Fruit fly (Drosophila melanogaster) whole organism, embryonic: Measurements from ENCODE around the gene ath.
A peak's percentile ranks its signal among the peaks of the same experiment; 100 is the strongest.

Experiments used
- Abd-B ChIP-seq: fragments of 200-800 bp; sonication (Bioruptor generic); optimal IDR thresholded peaks from 2 replicates; lab custom pipeline; 2018; ENCODE audit warnings: missing biosample characterization, mild to moderate bottlenecking, missing genetic modification characterization, moderate library complexity
- Atf6 ChIP-seq: fragments of 200-800 bp; sonication (Bioruptor generic); IDR thresholded peaks from 2 replicates; pipeline ENCODE4 v1.3.6; 2022; ENCODE audit warnings: missing biosample characterization, missing genetic modification characterization
- BtbVII ChIP-seq: fragments of 200-800 bp; sonication (Bioruptor generic); optimal IDR thresholded peaks from 3 replicates; lab custom pipeline; 2017; ENCODE audit warnings: missing biosample characterization, mild to moderate bottlenecking, missing genetic modification characterization
- CG11398 ChIP-seq: fragments of 200-800 bp; sonication (Bioruptor generic); optimal IDR thresholded peaks from 2 replicates; lab custom pipeline; 2016; ENCODE audit warnings: missing biosample characterization, missing genetic modification characterization
- CG1233 ChIP-seq: fragments of 200-800 bp; sonication (Bioruptor generic); optimal IDR thresholded peaks from 4 replicates; lab custom pipeline; 2018; ENCODE audit warnings: missing biosample characterization, mild to moderate bottlenecking, missing genetic modification characterization
- CG12659 ChIP-seq: fragments of 200-800 bp; sonication (Bioruptor generic); optimal IDR thresholded peaks from 3 replicates; lab custom pipeline; 2017; ENCODE audit warnings: mild to moderate bottlenecking, missing biosample characterization, missing genetic modification reagents, missing genetic modification characterization
- CG12942 ChIP-seq: fragments of 200-800 bp; sonication (Bioruptor generic); optimal IDR thresholded peaks from 3 replicates; lab custom pipeline; 2016; ENCODE audit warnings: missing biosample characterization, missing genetic modification characterization
- CG14710 ChIP-seq: fragments of 200-800 bp; sonication (Bioruptor generic); optimal IDR thresholded peaks from 3 replicates; lab custom pipeline; 2019; ENCODE audit warnings: missing biosample characterization, mild to moderate bottlenecking, missing genetic modification characterization, moderate library complexity
- CG1603 ChIP-seq: fragments of 200-800 bp; sonication (Bioruptor generic); optimal IDR thresholded peaks from 2 replicates; lab custom pipeline; 2019; ENCODE audit warnings: missing biosample characterization, mild to moderate bottlenecking, missing genetic modification characterization, moderate library complexity
- CG17186 ChIP-seq: fragments of 200-800 bp; sonication (Bioruptor generic); optimal IDR thresholded peaks from 3 replicates; lab custom pipeline; 2017; ENCODE audit warnings: missing biosample characterization, missing genetic modification reagents, missing genetic modification characterization
- CG17912 ChIP-seq: fragments of 200-800 bp; sonication (Bioruptor generic); optimal IDR thresholded peaks from 2 replicates; lab custom pipeline; 2018; ENCODE audit warnings: missing biosample characterization, mild to moderate bottlenecking, missing genetic modification characterization
- CG18619 ChIP-seq: fragments of 200-800 bp; sonication (Bioruptor generic); optimal IDR thresholded peaks from 3 replicates; lab custom pipeline; 2017; ENCODE audit warnings: missing biosample characterization, mild to moderate bottlenecking, missing genetic modification characterization
- CG2678 ChIP-seq: fragments of 200-800 bp; sonication (Bioruptor generic); optimal IDR thresholded peaks from 3 replicates; lab custom pipeline; 2019; ENCODE audit warnings: missing biosample characterization, mild to moderate bottlenecking, missing genetic modification characterization, moderate library complexity
- CG4424 ChIP-seq: fragments of 200-800 bp; sonication (Bioruptor generic); optimal IDR thresholded peaks from 3 replicates; lab custom pipeline; 2016; ENCODE audit warnings: missing biosample characterization, missing genetic modification characterization
- CG4617 ChIP-seq: fragments of 200-800 bp; sonication (Bioruptor generic); optimal IDR thresholded peaks from 3 replicates; lab custom pipeline; 2016; ENCODE audit warnings: missing biosample characterization, missing genetic modification characterization, borderline replicate concordance
- CG7556 ChIP-seq: fragments of 200-800 bp; sonication (Bioruptor generic); optimal IDR thresholded peaks from 2 replicates; lab custom pipeline; 2017; ENCODE audit warnings: missing biosample characterization, mild to moderate bottlenecking, missing genetic modification characterization
- CG8290 ChIP-seq, 3 experiments: fragments of 200-800 bp; sonication (Bioruptor generic); optimal IDR thresholded peaks; 2 replicates each; lab custom pipeline; 2016 to 2019; ENCODE audit warnings: missing biosample characterization in 3 of 3, missing genetic modification characterization in 3 of 3, mild to moderate bottlenecking in 2 of 3, moderate library complexity in 1 of 3
- CG9876 ChIP-seq: fragments of 200-800 bp; sonication (Bioruptor generic); optimal IDR thresholded peaks from 2 replicates; lab custom pipeline; 2016; ENCODE audit warnings: missing biosample characterization, missing genetic modification characterization
- GATAe ChIP-seq: fragments of 200-800 bp; sonication (Bioruptor generic); conservative IDR thresholded peaks from 2 replicates; pipeline ENCODE4 v1.3.6; 2022; ENCODE audit warnings: missing biosample characterization, missing genetic modification characterization
- Jarid2 ChIP-seq: fragments of 200-800 bp; sonication (Bioruptor generic); optimal IDR thresholded peaks from 3 replicates; lab custom pipeline; 2017; ENCODE audit warnings: mild to moderate bottlenecking, missing biosample characterization, missing genetic modification reagents, missing genetic modification characterization
- Lim3 ChIP-seq: fragments of 200-800 bp; sonication (Bioruptor generic); IDR thresholded peaks from 2 replicates; pipeline ENCODE4 v1.3.6; 2022; ENCODE audit warnings: missing biosample characterization, missing genetic modification characterization
- MBD-R2 ChIP-seq: fragments of 200-800 bp; sonication (Bioruptor generic); IDR thresholded peaks from 2 replicates; pipeline ENCODE4 v1.3.6; 2022; ENCODE audit warnings: missing biosample characterization, missing genetic modification characterization
- Med ChIP-seq: fragments of 200-800 bp; sonication (Bioruptor generic); peaks from one replicate; lab custom pipeline; 2016; ENCODE audit warnings: missing biosample characterization, missing genetic modification characterization, mild to moderate bottlenecking, inconsistent platforms, moderate library complexity
- Pdp1 ChIP-seq, 2 experiments: fragments of 200-800 bp; sonication (Bioruptor generic); optimal IDR thresholded peaks; 3 replicates each; lab custom pipeline; 2016; ENCODE audit warnings: missing biosample characterization in 2 of 2, missing genetic modification characterization in 2 of 2, mild to moderate bottlenecking in 1 of 2, moderate library complexity in 1 of 2
- Ssrp ChIP-seq: fragments of 200-800 bp; sonication (Bioruptor generic); optimal IDR thresholded peaks from 2 replicates; lab custom pipeline; 2018; ENCODE audit warnings: missing biosample characterization, mild to moderate bottlenecking, missing genetic modification characterization, moderate library complexity
- Vsx1 ChIP-seq: fragments of 200-800 bp; sonication (Bioruptor generic); optimal IDR thresholded peaks from 2 replicates; lab custom pipeline; 2017; ENCODE audit warnings: missing biosample characterization, mild to moderate bottlenecking, missing genetic modification characterization, missing genetic modification reagents
- crp ChIP-seq, 2 experiments: fragments of 200-800 bp; sonication (Bioruptor generic); optimal IDR thresholded peaks; 2 replicates in 1 of 2; 3 replicates in 1 of 2; lab custom pipeline; 2017; ENCODE audit warnings: missing biosample characterization in 2 of 2, missing genetic modification characterization in 2 of 2, mild to moderate bottlenecking in 1 of 2, moderate library complexity in 1 of 2
- jumu ChIP-seq: fragments of 200-800 bp; sonication (Bioruptor generic); optimal IDR thresholded peaks from 3 replicates; lab custom pipeline; 2016; ENCODE audit warnings: missing biosample characterization, missing genetic modification characterization
- kah ChIP-seq: fragments of 200-800 bp; sonication (Bioruptor generic); optimal IDR thresholded peaks from 2 replicates; lab custom pipeline; 2018; ENCODE audit warnings: missing biosample characterization, mild to moderate bottlenecking, missing genetic modification characterization
- pan ChIP-seq, 4 experiments: fragments of >200 bp in 3 of 4; fragments of 200-800 bp in 1 of 4; sonication (Bioruptor generic) in 1 of 4; optimal IDR thresholded peaks in 3 of 4; IDR thresholded peaks in 1 of 4; 2 replicates each; pipeline versions ENCODE4 v1.3.6 to Lab custom; 2017 to 2022; ENCODE audit warnings: missing biosample characterization in 2 of 4, missing genetic modification characterization in 2 of 4, mixed read lengths in 1 of 4
- pfk ChIP-seq: fragments of 200-800 bp; sonication (Bioruptor generic); optimal IDR thresholded peaks from 2 replicates; lab custom pipeline; 2018; ENCODE audit warnings: missing biosample characterization, mild to moderate bottlenecking, missing genetic modification characterization, moderate library complexity
- pzg ChIP-seq: fragments of 200-800 bp; sonication (Bioruptor generic); optimal IDR thresholded peaks from 3 replicates; lab custom pipeline; 2018; ENCODE audit warnings: missing biosample characterization, mild to moderate bottlenecking, missing genetic modification characterization, moderate library complexity
- row ChIP-seq: fragments of 200-800 bp; sonication (Bioruptor generic); IDR thresholded peaks from 3 replicates; pipeline ENCODE4 v1.3.6; 2022; ENCODE audit warnings: missing biosample characterization, missing genetic modification characterization
- sd ChIP-seq: fragments of 200-800 bp; sonication (Bioruptor generic); optimal IDR thresholded peaks from 3 replicates; lab custom pipeline; 2018; ENCODE audit warnings: missing biosample characterization, mild to moderate bottlenecking, missing genetic modification characterization, moderate library complexity
- sim ChIP-seq: fragments of 200-800 bp; sonication (Bioruptor generic); IDR thresholded peaks from 2 replicates; pipeline ENCODE4 v1.3.6; 2022; ENCODE audit warnings: missing biosample characterization, missing genetic modification characterization
- sna ChIP-seq: fragments of 200-800 bp; sonication (Bioruptor generic); IDR thresholded peaks from 2 replicates; pipeline ENCODE4 v1.3.6; 2022; ENCODE audit warnings: missing biosample characterization, missing genetic modification characterization; ENCODE audit not compliant: partially characterized antibody
- ssp ChIP-seq: fragments of 200-800 bp; sonication (Bioruptor generic); IDR thresholded peaks from 2 replicates; pipeline ENCODE4 v1.3.6; 2022; ENCODE audit warnings: missing biosample characterization, missing genetic modification characterization
- stwl ChIP-seq: fragments of 200-800 bp; sonication (Bioruptor generic); optimal IDR thresholded peaks from 3 replicates; lab custom pipeline; 2018; ENCODE audit warnings: missing biosample characterization, mild to moderate bottlenecking, missing genetic modification characterization, moderate library complexity
- tll ChIP-seq, 2 experiments: fragments of 200-800 bp in 1 of 2; fragments of >200 bp in 1 of 2; sonication (Bioruptor generic) in 1 of 2; optimal IDR thresholded peaks; 2 replicates each; lab custom pipeline; 2017 to 2019; ENCODE audit warnings: missing biosample characterization in 2 of 2, missing genetic modification characterization in 2 of 2, mild to moderate bottlenecking in 1 of 2, moderate library complexity in 1 of 2
- toy ChIP-seq: fragments of 200-800 bp; sonication (Bioruptor generic); IDR thresholded peaks from 2 replicates; pipeline ENCODE4 v1.3.6; 2022; ENCODE audit warnings: missing biosample characterization, missing genetic modification characterization
- unc-4 ChIP-seq: fragments of 200-800 bp; sonication (Bioruptor generic); IDR thresholded peaks from 2 replicates; pipeline ENCODE4 v1.3.6; 2022; ENCODE audit warnings: missing biosample characterization, missing genetic modification characterization; ENCODE audit not compliant: partially characterized antibody
- vfl ChIP-seq: fragments of 200-800 bp; sonication (Bioruptor generic); optimal IDR thresholded peaks from 2 replicates; lab custom pipeline; 2016; ENCODE audit warnings: missing biosample characterization, missing genetic modification characterization

The ath gene

DNA sequence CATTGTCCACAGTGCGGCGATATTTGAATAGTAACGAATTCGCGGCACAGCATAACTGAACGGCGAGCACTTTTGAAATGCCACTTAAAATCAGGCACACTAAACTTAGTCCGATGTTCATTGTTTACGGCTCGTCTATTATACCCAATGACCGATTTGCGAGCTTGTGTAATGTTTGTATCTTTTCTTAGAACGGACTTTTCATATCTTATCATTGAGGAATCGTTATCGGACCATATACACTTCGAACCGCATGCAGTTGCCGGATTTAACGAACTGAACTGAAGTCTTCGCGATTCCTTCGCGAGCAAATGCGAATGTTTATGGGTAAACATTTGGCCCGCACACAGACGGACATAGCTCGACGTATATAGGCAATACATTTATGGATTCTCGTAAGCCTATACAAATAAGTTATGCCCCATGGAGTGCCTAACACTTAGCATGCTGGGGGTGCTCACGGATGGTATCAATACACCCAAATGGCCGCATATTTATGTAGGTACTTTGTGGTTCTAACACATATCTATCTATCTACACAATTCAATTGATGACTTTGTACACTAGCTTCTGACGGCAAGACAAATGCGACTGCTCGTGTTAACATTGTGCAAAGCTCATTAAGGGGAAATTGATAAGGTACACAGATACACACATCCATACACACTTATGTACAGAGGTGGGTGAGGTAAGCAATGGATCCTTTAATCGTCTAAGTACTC, 26.9 kb downstream of the ath start, which contains the start of gene mthl15 (continued):
- TF ChIP-seq jumu (GFP tag; lab: Kevin White, UChicago) (no peak), tll (GFP tag; optimal IDR thresholded peaks at IDR 0.05; lab: Kevin White, UChicago) (peak in 1 of 2 experiments; percentile 26), Atf6 (peak; percentile 41; the same call in 1 of the 2 replicates)

DNA sequence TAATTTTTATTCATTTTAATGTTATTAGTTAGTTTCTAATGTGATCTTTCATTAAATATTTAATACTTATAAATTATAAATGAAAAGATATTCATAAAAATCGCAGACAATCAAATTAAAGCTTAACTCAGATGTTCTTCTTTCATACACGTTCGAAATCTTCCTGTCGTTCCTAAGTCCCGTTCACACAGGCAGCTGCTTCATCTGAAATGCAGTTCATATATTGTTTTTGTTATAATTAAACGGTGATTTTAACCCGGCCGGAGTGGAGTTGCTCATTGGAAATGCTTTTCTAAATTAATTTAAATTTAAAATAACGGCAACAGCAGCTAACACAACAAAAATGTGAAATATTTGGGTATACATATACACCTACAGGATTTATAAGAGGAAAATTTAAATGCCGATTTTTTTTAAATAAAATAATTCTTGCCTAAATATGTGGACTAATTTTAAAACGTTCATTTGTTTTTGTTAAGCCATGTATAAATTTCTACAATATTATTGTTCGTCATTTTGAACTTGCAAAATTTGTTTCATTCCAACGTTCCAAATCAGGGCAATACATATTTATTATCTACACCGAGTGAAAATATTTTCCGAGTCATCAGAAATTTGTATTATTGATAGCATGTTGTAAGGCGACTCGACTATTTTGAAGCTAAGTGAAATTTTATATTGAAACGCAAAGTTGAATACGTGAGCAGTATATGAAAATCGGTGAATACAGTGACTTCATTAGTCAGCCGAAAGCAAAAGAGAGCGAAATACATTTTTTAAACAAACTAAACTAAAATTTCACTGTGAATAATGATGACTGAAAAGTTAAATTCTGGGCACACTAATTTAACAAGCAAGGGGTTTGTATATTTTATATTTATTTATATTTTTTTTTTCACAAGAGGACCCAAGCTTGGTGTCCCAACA, 28.0 kb downstream of the ath start, which contains the start of gene me31B:
TSS of gene me31B (plus strand) at position 616 of the 927 bp plus-strand sequence.
- TF ChIP-seq GATAe (GFP tag; lab: Robert Waterston, UW), result no peak
- no peak for TF ChIP-seq Vsx1 (GFP tag; lab: Kevin White, UChicago)
- TF ChIP-seq MBD-R2 (GFP tag; lab: Robert Waterston, UW), result 0 out of 2 replicates have a peak, but pooled peaks have one; percentile 12
- TF ChIP-seq pzg (GFP tag; lab: Kevin White, UChicago), result peak; percentile 40
- peak; percentile 27 for TF ChIP-seq Med
- TF ChIP-seq CG12942 (GFP tag; lab: Kevin White, UChicago), result peak; percentile 38
- TF ChIP-seq CG14710 (tag; lab: Kevin White, UChicago), result peak; percentile 33
- no peak for TF ChIP-seq CG7556 (GFP tag; lab: Kevin White, UChicago)
- TF ChIP-seq CG12659, result peak; percentile 49
- TF ChIP-seq Lim3 (GFP tag; lab: Robert Waterston, UW), result no peak
- TF ChIP-seq pfk (GFP tag; lab: Kevin White, UChicago), result peak; percentile 90
- peak; percentile 75; the same call in 2 of the 3 replicates for TF ChIP-seq row (GFP tag; lab: Robert Waterston, UW)
- TF ChIP-seq CG4424 (GFP tag; lab: Kevin White, UChicago), result no peak
- peak; percentile 15 for TF ChIP-seq sd (tag; lab: Kevin White, UChicago)
- no peak for TF ChIP-seq sim (GFP tag; lab: Robert Waterston, UW)
- no peak for TF ChIP-seq toy
- TF ChIP-seq kah (GFP tag; lab: Kevin White, UChicago), result no peak
- TF ChIP-seq CG1603 (tag; lab: Kevin White, UChicago), result peak; percentile 99
- no peak for TF ChIP-seq CG18619 (GFP tag; lab: Kevin White, UChicago)
- peak; percentile 88 for TF ChIP-seq ssp
- peak in 1 of 2 experiments; percentile 15 for TF ChIP-seq Pdp1 (GFP tag; optimal IDR thresholded peaks at IDR 0.05; lab: Kevin White, UChicago)
- TF ChIP-seq CG17186 (GFP tag; lab: Kevin White, UChicago), result no peak
- TF ChIP-seq CG4617 (GFP tag; lab: Kevin White, UChicago), result peak; percentile 73
- no peak for TF ChIP-seq BtbVII
- TF ChIP-seq pan (optimal IDR thresholded peaks at IDR 0.05; lab: Kevin White, UChicago), result no peak
- TF ChIP-seq pan (GFP tag; optimal IDR thresholded peaks at IDR 0.05 in 1 of 2, IDR thresholded peaks at IDR 0.05 in 1 of 2), result no peak
- no peak for TF ChIP-seq vfl (GFP tag; lab: Kevin White, UChicago)
- TF ChIP-seq Ssrp, result peak; percentile 36
- no peak for TF ChIP-seq CG2678
- no peak for TF ChIP-seq Jarid2 (GFP tag; lab: Kevin White, UChicago)
- TF ChIP-seq sna (GFP tag; lab: Robert Waterston, UW), result no peak
- no peak for TF ChIP-seq unc-4 (GFP tag; lab: Robert Waterston, UW)
- peak; percentile 17 for TF ChIP-seq CG1233 (GFP tag; lab: Kevin White, UChicago)
- TF ChIP-seq CG9876 (GFP tag; lab: Kevin White, UChicago), result no peak
- TF ChIP-seq Abd-B (GFP tag; lab: Kevin White, UChicago), result no peak
- TF ChIP-seq CG11398 (GFP tag; lab: Kevin White, UChicago), result peak; percentile 97
- no peak for TF ChIP-seq CG8290 (GFP tag; optimal IDR thresholded peaks at IDR 0.05; lab: Kevin White, UChicago)
- peak in 1 of 2 experiments; percentile 41 for TF ChIP-seq CG8290 (tag; optimal IDR thresholded peaks at IDR 0.05; lab: Kevin White, UChicago)
- peak; percentile 6 for TF ChIP-seq CG17912 (GFP tag; lab: Kevin White, UChicago)
- peak in 1 of 2 experiments; percentile 35 for TF ChIP-seq crp (GFP tag; optimal IDR thresholded peaks at IDR 0.05; lab: Kevin White, UChicago)
- TF ChIP-seq stwl, result no peak
